Worm (Caenorhabditis elegans) whole organism, mixed stage, embryonic: ENCODE data around the gene sri-7.

ENCODE experiments used
- blmp-1 ChIP-seq: fragments of 150-350 bp; optimal IDR thresholded peaks from 2 replicates; lab custom pipeline; 2014; ENCODE audit warnings: missing biosample characterization, missing genetic modification characterization
- ceh-39 ChIP-seq: fragments of 150-350 bp; optimal IDR thresholded peaks from 2 replicates; lab custom pipeline; 2014; ENCODE audit warnings: missing biosample characterization, missing genetic modification characterization
- ceh-43 ChIP-seq: fragments of 200-800 bp; sonication (Bioruptor generic); optimal IDR thresholded peaks from 2 replicates; lab custom pipeline; 2018; ENCODE audit warnings: mild to moderate bottlenecking, missing genetic modification characterization, moderate library complexity, missing compliant biosample characterization
- ceh-83 ChIP-seq: fragments of 200-800 bp; sonication (Bioruptor generic); optimal IDR thresholded peaks from 2 replicates; lab custom pipeline; 2018; ENCODE audit warnings: mild to moderate bottlenecking, missing genetic modification characterization, missing compliant biosample characterization
- ces-1 ChIP-seq: fragments of 150-350 bp; optimal IDR thresholded peaks from 2 replicates; lab custom pipeline; 2014; ENCODE audit warnings: missing biosample characterization, missing genetic modification reagents, missing genetic modification characterization
- cnd-1 ChIP-seq: fragments of 200-800 bp; sonication (Bioruptor generic); optimal IDR thresholded peaks from 2 replicates; lab custom pipeline; 2018; ENCODE audit warnings: mild to moderate bottlenecking, missing genetic modification characterization, missing compliant biosample characterization
- drap-1 ChIP-seq: fragments of 200-800 bp; sonication (Bioruptor generic); optimal IDR thresholded peaks from 3 replicates; lab custom pipeline; 2018; ENCODE audit warnings: mild to moderate bottlenecking, missing genetic modification characterization, missing compliant biosample characterization
- elt-1 ChIP-seq: sonication (generic microtip); optimal IDR thresholded peaks from 2 replicates; lab custom pipeline; 2017; ENCODE audit warnings: missing genetic modification characterization, mild to moderate bottlenecking, missing compliant biosample characterization, antibody characterized with exemption, moderate library complexity, borderline replicate concordance; ENCODE audit not compliant: insufficient read depth
- ham-2 ChIP-seq: fragments of 200-800 bp; sonication (Bioruptor generic); optimal IDR thresholded peaks from 2 replicates; lab custom pipeline; 2018; ENCODE audit warnings: mild to moderate bottlenecking, missing genetic modification characterization, missing compliant biosample characterization
- hlh-1 ChIP-seq: fragments of 150-350 bp; optimal IDR thresholded peaks from 2 replicates; lab custom pipeline; 2014; ENCODE audit warnings: missing biosample characterization, missing genetic modification reagents, missing genetic modification characterization
- lin-13 ChIP-seq: fragments of 150-350 bp; optimal IDR thresholded peaks from 2 replicates; lab custom pipeline; 2014; ENCODE audit warnings: missing biosample characterization, missing genetic modification characterization
- lin-32 ChIP-seq: fragments of 200-800 bp; sonication (Bioruptor generic); optimal IDR thresholded peaks from 2 replicates; lab custom pipeline; 2018; ENCODE audit warnings: mild to moderate bottlenecking, missing genetic modification characterization, missing compliant biosample characterization
- lsy-2 ChIP-seq: fragments of 150-350 bp; optimal IDR thresholded peaks from 2 replicates; lab custom pipeline; 2014; ENCODE audit warnings: missing biosample characterization, missing genetic modification characterization
- mab-5 ChIP-seq: fragments of 150-350 bp; optimal IDR thresholded peaks from 2 replicates; lab custom pipeline; 2014; ENCODE audit warnings: missing biosample characterization, missing genetic modification characterization
- mep-1 ChIP-seq: fragments of 150-350 bp; optimal IDR thresholded peaks from 2 replicates; lab custom pipeline; 2017; ENCODE audit warnings: missing biosample characterization, missing genetic modification reagents, missing genetic modification characterization, inconsistent platforms
- mls-2 ChIP-seq: sonication (generic microtip); optimal IDR thresholded peaks from 2 replicates; lab custom pipeline; 2016; ENCODE audit warnings: mild to moderate bottlenecking, missing genetic modification characterization, moderate library complexity, missing compliant biosample characterization
- nhr-12 ChIP-seq: fragments of 150-350 bp; optimal IDR thresholded peaks from 2 replicates; lab custom pipeline; 2014; ENCODE audit warnings: missing biosample characterization, missing genetic modification characterization
- nhr-2 ChIP-seq: fragments of 150-350 bp; optimal IDR thresholded peaks from 2 replicates; lab custom pipeline; 2014; ENCODE audit warnings: missing biosample characterization, missing genetic modification characterization
- nhr-237 ChIP-seq: fragments of 150-350 bp; optimal IDR thresholded peaks from 2 replicates; lab custom pipeline; 2014; ENCODE audit warnings: missing biosample characterization, missing genetic modification characterization
- nhr-28 ChIP-seq: fragments of 150-350 bp; optimal IDR thresholded peaks from 2 replicates; lab custom pipeline; 2014; ENCODE audit warnings: missing biosample characterization, missing genetic modification characterization
- nhr-76 ChIP-seq: sonication (generic microtip); optimal IDR thresholded peaks from 2 replicates; lab custom pipeline; 2017; ENCODE audit warnings: missing biosample characterization, missing genetic modification characterization
- pha-4 ChIP-seq: fragments of 150-350 bp; optimal IDR thresholded peaks from 2 replicates; lab custom pipeline; 2018; ENCODE audit warnings: missing biosample characterization, missing genetic modification reagents, missing genetic modification characterization
- sem-2 ChIP-seq: fragments of 200-800 bp; sonication (Bioruptor generic); optimal IDR thresholded peaks from 2 replicates; lab custom pipeline; 2018; ENCODE audit warnings: mild to moderate bottlenecking, missing genetic modification characterization, missing compliant biosample characterization
- snpc-4 ChIP-seq: fragments of 150-350 bp; optimal IDR thresholded peaks from 2 replicates; lab custom pipeline; 2014; ENCODE audit warnings: missing biosample characterization, missing genetic modification characterization
- sptf-1 ChIP-seq: sonication (generic microtip); optimal IDR thresholded peaks from 2 replicates; lab custom pipeline; 2017; ENCODE audit warnings: mild to moderate bottlenecking, missing genetic modification characterization, moderate library complexity, missing compliant biosample characterization
- unc-120 ChIP-seq: sonication (generic microtip); optimal IDR thresholded peaks from 2 replicates; lab custom pipeline; 2017; ENCODE audit warnings: missing genetic modification characterization, missing compliant biosample characterization; ENCODE audit not compliant: poor library complexity, severe bottlenecking
- unc-39 ChIP-seq: fragments of 150-350 bp; optimal IDR thresholded peaks from 2 replicates; lab custom pipeline; 2014; ENCODE audit warnings: missing biosample characterization, missing genetic modification characterization
- unc-62 ChIP-seq: fragments of 150-350 bp; optimal IDR thresholded peaks from 2 replicates; lab custom pipeline; 2014; ENCODE audit warnings: missing biosample characterization, missing genetic modification reagents, missing genetic modification characterization
- zip-8 ChIP-seq: fragments of 150-350 bp; optimal IDR thresholded peaks from 2 replicates; lab custom pipeline; 2014; ENCODE audit warnings: missing biosample characterization, missing genetic modification characterization

Gene sri-7

ce11 chrV:15417822-15418221 lies 17.7 kb downstream of the sri-7 start, which contains the start of gene T06E6.10:
T06E6.10 (plus strand) TSS chrV:15418122.
- TF ChIP-seq sem-2 (no peak), lin-13 (tag; lab: Kevin White, UChicago) (no peak), unc-120 (no peak), drap-1 (GFP tag; lab: Kevin White, UChicago) (no peak), mls-2 (tag; lab: Kevin White, UChicago) (no peak), nhr-237 (tag; lab: Kevin White, UChicago) (no peak), ceh-83 (GFP tag; lab: Kevin White, UChicago) (no peak), nhr-2 (no peak), mep-1 (tag; lab: Kevin White, UChicago) (no peak), unc-62 (GFP tag; lab: Kevin White, UChicago) (no peak), lin-32 (GFP tag; lab: Kevin White, UChicago) (no peak), snpc-4 (tag; lab: Kevin White, UChicago) (no peak), elt-1 (tag; lab: Kevin White, UChicago) (no peak), sptf-1 (tag; lab: Kevin White, UChicago) (no peak), mab-5 (no peak), zip-8 (tag; lab: Kevin White, UChicago) (no peak), lsy-2 (tag; lab: Kevin White, UChicago) (no peak), ces-1 (GFP tag; lab: Kevin White, UChicago) (no peak)

- no peak for TF ChIP-seq cnd-1 (tag; lab: Kevin White, UChicago)
- TF ChIP-seq pha-4: no peak
- TF ChIP-seq elt-1 (tag; lab: Kevin White, UChicago): no peak
- TF ChIP-seq lin-32 (GFP tag; lab: Kevin White, UChicago): no peak
- TF ChIP-seq snpc-4 (tag; lab: Kevin White, UChicago): no peak
- TF ChIP-seq nhr-76: no peak
- no peak for TF ChIP-seq hlh-1
- no peak for TF ChIP-seq zip-8 (tag; lab: Kevin White, UChicago)
- TF ChIP-seq lin-13 (tag; lab: Kevin White, UChicago): no peak
- TF ChIP-seq nhr-12: no peak
- no peak for TF ChIP-seq ceh-43 (GFP tag; lab: Kevin White, UChicago)
- no peak for TF ChIP-seq ces-1 (GFP tag; lab: Kevin White, UChicago)
- TF ChIP-seq nhr-237 (tag; lab: Kevin White, UChicago): no peak
- TF ChIP-seq nhr-2: no peak
- no peak for TF ChIP-seq sem-2
- TF ChIP-seq unc-120: no peak
- TF ChIP-seq drap-1 (GFP tag; lab: Kevin White, UChicago): no peak
- TF ChIP-seq, all 35 proteins: peak for 0
Measured at ce11 chrV:15423601-15424000, 23.5 kb downstream of the sri-7 start, which contains the start of gene fbxa-104. fbxa-104 (minus strand) TSS chrV:15423683.

ce11 chrV:15425368-15426091 lies 25.4 kb downstream of the sri-7 start, which contains the start of gene Y36E3A.2:
Y36E3A.2 (plus strand) TSS chrV:15426041.
- TF ChIP-seq nhr-237 (tag; lab: Kevin White, UChicago) (no peak), ceh-43 (GFP tag; lab: Kevin White, UChicago) (no peak), ceh-83 (GFP tag; lab: Kevin White, UChicago) (no peak), nhr-12 (no peak), snpc-4 (tag; lab: Kevin White, UChicago) (no peak)

ce11 chrV:15426944-15427343 lies 26.8 kb downstream of the sri-7 start, which contains the start of gene fbxa-209:
fbxa-209 (minus strand) TSS chrV:15427044.
- TF ChIP-seq blmp-1 (tag; lab: Kevin White, UChicago): no peak
- TF ChIP-seq nhr-28 (tag; lab: Kevin White, UChicago): no peak
- no peak for TF ChIP-seq ceh-83 (GFP tag; lab: Kevin White, UChicago)
- TF ChIP-seq ham-2 (GFP tag; lab: Kevin White, UChicago): no peak
- no peak for TF ChIP-seq cnd-1 (tag; lab: Kevin White, UChicago)
- TF ChIP-seq ceh-43 (GFP tag; lab: Kevin White, UChicago): no peak
- no peak for TF ChIP-seq unc-39 (tag; lab: Kevin White, UChicago)
- no peak for TF ChIP-seq ceh-39 (tag; lab: Kevin White, UChicago)
- TF ChIP-seq hlh-1: no peak
- no peak for TF ChIP-seq zip-8 (tag; lab: Kevin White, UChicago)
